Fruit fly (Drosophila melanogaster) whole organism, prepupa: ENCODE measurements around the gene papi.

ENCODE experiments used
- CG10631 ChIP-seq: fragments of 200-800 bp; sonication (Bioruptor generic); optimal IDR thresholded peaks from 2 replicates; lab custom pipeline; 2016; ENCODE audit warnings: missing biosample characterization, missing genetic modification characterization
- CG10669 ChIP-seq: fragments of 200-800 bp; sonication (Bioruptor generic); optimal IDR thresholded peaks from 3 replicates; lab custom pipeline; 2018; ENCODE audit warnings: missing biosample characterization, mild to moderate bottlenecking, missing genetic modification characterization, moderate library complexity
- CG11762 ChIP-seq: fragments of 200-800 bp; sonication (Bioruptor generic); optimal IDR thresholded peaks from 3 replicates; lab custom pipeline; 2016; ENCODE audit warnings: missing biosample characterization, missing genetic modification characterization; ENCODE audit not compliant: insufficient read depth
- CG11902 ChIP-seq: fragments of 200-800 bp; sonication (Bioruptor generic); optimal IDR thresholded peaks from 3 replicates; lab custom pipeline; 2016; ENCODE audit warnings: missing biosample characterization, missing genetic modification characterization
- CG15336 ChIP-seq: fragments of 200-800 bp; sonication (Bioruptor generic); IDR thresholded peaks from 2 replicates; pipeline ENCODE4 v1.3.6; 2022; ENCODE audit warnings: missing biosample characterization, missing genetic modification characterization
- CG1621 ChIP-seq: fragments of 200-800 bp; sonication (Bioruptor generic); optimal IDR thresholded peaks from 3 replicates; lab custom pipeline; 2018; ENCODE audit warnings: missing biosample characterization, mild to moderate bottlenecking, missing genetic modification characterization
- CG3032 ChIP-seq: fragments of 200-800 bp; optimal IDR thresholded peaks from 2 replicates; lab custom pipeline; 2019; ENCODE audit warnings: missing biosample characterization, mild to moderate bottlenecking, missing genetic modification characterization, moderate library complexity
- CG31627 ChIP-seq: fragments of 200-800 bp; sonication (Bioruptor generic); optimal IDR thresholded peaks from 3 replicates; lab custom pipeline; 2016; ENCODE audit warnings: missing biosample characterization, missing genetic modification characterization
- CG32006 ChIP-seq: fragments of 200-800 bp; sonication (Bioruptor generic); optimal IDR thresholded peaks from 3 replicates; lab custom pipeline; 2017; ENCODE audit warnings: missing biosample characterization, mild to moderate bottlenecking, missing genetic modification characterization
- CG34406 ChIP-seq: fragments of 200-800 bp; sonication (Bioruptor generic); optimal IDR thresholded peaks from 3 replicates; lab custom pipeline; 2016; ENCODE audit warnings: missing biosample characterization, missing genetic modification characterization
- CG4318 ChIP-seq: fragments of 200-800 bp; sonication (Bioruptor generic); optimal IDR thresholded peaks from 3 replicates; lab custom pipeline; 2017; ENCODE audit warnings: missing biosample characterization, mild to moderate bottlenecking, missing genetic modification characterization
- CG6276 ChIP-seq: fragments of 200-800 bp; sonication (Bioruptor generic); optimal IDR thresholded peaks from 2 replicates; lab custom pipeline; 2017; ENCODE audit warnings: missing biosample characterization, mild to moderate bottlenecking, missing genetic modification characterization
- CG6792 ChIP-seq: fragments of 200-800 bp; sonication (Bioruptor generic); optimal IDR thresholded peaks from 3 replicates; lab custom pipeline; 2016; ENCODE audit warnings: missing biosample characterization, missing genetic modification characterization
- CG6808 ChIP-seq: fragments of 200-800 bp; sonication (Bioruptor generic); optimal IDR thresholded peaks from 3 replicates; lab custom pipeline; 2017; ENCODE audit warnings: missing biosample characterization, missing genetic modification characterization, mild to moderate bottlenecking, moderate library complexity, missing genetic modification reagents
- CG7368 ChIP-seq: fragments of 200-800 bp; sonication (Bioruptor generic); optimal IDR thresholded peaks from 3 replicates; lab custom pipeline; 2016; ENCODE audit warnings: missing biosample characterization, missing genetic modification characterization
- CG8319 ChIP-seq: fragments of 200-800 bp; sonication (Bioruptor generic); optimal IDR thresholded peaks from 3 replicates; lab custom pipeline; 2016; ENCODE audit warnings: missing biosample characterization, missing genetic modification characterization
- Eip75B ChIP-seq: fragments of 200-800 bp; sonication (Bioruptor generic); optimal IDR thresholded peaks from 3 replicates; lab custom pipeline; 2016; ENCODE audit warnings: missing biosample characterization, missing genetic modification characterization
- Eip78C ChIP-seq: fragments of 200-800 bp; sonication (Bioruptor generic); peaks from one replicate; lab custom pipeline; 2016; ENCODE audit warnings: missing biosample characterization, missing genetic modification characterization
- Ets21C ChIP-seq: fragments of 200-800 bp; sonication (Bioruptor generic); optimal IDR thresholded peaks from 3 replicates; lab custom pipeline; 2016; ENCODE audit warnings: missing biosample characterization, missing genetic modification characterization
- Ets96B ChIP-seq: fragments of 200-800 bp; optimal IDR thresholded peaks from 2 replicates; lab custom pipeline; 2019; ENCODE audit warnings: missing biosample characterization, mild to moderate bottlenecking, missing genetic modification characterization, moderate library complexity
- Gug ChIP-seq: fragments of 200-800 bp; sonication (Bioruptor generic); IDR thresholded peaks from 2 replicates; pipeline ENCODE4 v1.3.6; 2022; ENCODE audit warnings: missing biosample characterization, missing genetic modification characterization
- Hr39 ChIP-seq: fragments of 200-800 bp; sonication (Bioruptor generic); optimal IDR thresholded peaks from 2 replicates; lab custom pipeline; 2016; ENCODE audit warnings: missing biosample characterization, missing genetic modification characterization
- Hr4 ChIP-seq: fragments of 200-800 bp; sonication (Bioruptor generic); optimal IDR thresholded peaks from 3 replicates; lab custom pipeline; 2016; ENCODE audit warnings: missing biosample characterization, missing genetic modification characterization
- Lpt ChIP-seq: fragments of 200-800 bp; sonication (Bioruptor generic); optimal IDR thresholded peaks from 3 replicates; lab custom pipeline; 2016; ENCODE audit warnings: missing biosample characterization, missing genetic modification characterization
- Met ChIP-seq: fragments of 200-800 bp; sonication (Bioruptor generic); optimal IDR thresholded peaks from 3 replicates; lab custom pipeline; 2016; ENCODE audit warnings: missing biosample characterization, missing genetic modification characterization
- Sox14 ChIP-seq: fragments of 200-800 bp; sonication (Bioruptor generic); optimal IDR thresholded peaks from 3 replicates; lab custom pipeline; 2016; ENCODE audit warnings: missing biosample characterization, missing genetic modification characterization
- Sox15 ChIP-seq: fragments of 200-800 bp; sonication (Bioruptor generic); optimal IDR thresholded peaks from 3 replicates; lab custom pipeline; 2016; ENCODE audit warnings: missing biosample characterization, missing genetic modification characterization
- achi ChIP-seq: fragments of 200-800 bp; sonication (Bioruptor generic); optimal IDR thresholded peaks from 3 replicates; lab custom pipeline; 2016; ENCODE audit warnings: missing biosample characterization, missing genetic modification characterization
- acj6 ChIP-seq: fragments of 200-800 bp; sonication (Bioruptor generic); optimal IDR thresholded peaks from 3 replicates; lab custom pipeline; 2016; ENCODE audit warnings: missing biosample characterization, missing genetic modification characterization
- dac ChIP-seq: fragments of 200-800 bp; sonication (Bioruptor generic); optimal IDR thresholded peaks from 2 replicates; lab custom pipeline; 2017; ENCODE audit warnings: missing biosample characterization, mild to moderate bottlenecking, missing genetic modification characterization
- dsx ChIP-seq: fragments of 200-800 bp; optimal IDR thresholded peaks from 3 replicates; lab custom pipeline; 2019; ENCODE audit warnings: missing biosample characterization, mild to moderate bottlenecking, missing genetic modification characterization, moderate library complexity; ENCODE audit not compliant: poor library complexity, severe bottlenecking
- esn ChIP-seq: fragments of 200-800 bp; sonication (Bioruptor generic); optimal IDR thresholded peaks from 2 replicates; lab custom pipeline; 2016; ENCODE audit warnings: missing biosample characterization, mild to moderate bottlenecking, missing genetic modification characterization, moderate library complexity
- fd85E ChIP-seq: fragments of 200-800 bp; sonication (Bioruptor generic); optimal IDR thresholded peaks from 3 replicates; lab custom pipeline; 2016; ENCODE audit warnings: missing biosample characterization, missing genetic modification characterization
- lz ChIP-seq: fragments of 200-800 bp; sonication (Bioruptor generic); optimal IDR thresholded peaks from 3 replicates; lab custom pipeline; 2016; ENCODE audit warnings: missing biosample characterization, missing genetic modification characterization
- net ChIP-seq: fragments of 200-800 bp; sonication (Bioruptor generic); optimal IDR thresholded peaks from 3 replicates; lab custom pipeline; 2016; ENCODE audit warnings: missing biosample characterization, missing genetic modification characterization
- pdm3 ChIP-seq: fragments of 200-800 bp; sonication (Bioruptor generic); optimal IDR thresholded peaks from 3 replicates; lab custom pipeline; 2016; ENCODE audit warnings: missing biosample characterization, missing genetic modification characterization
- salr ChIP-seq, 2 experiments: fragments of 200-800 bp; sonication (Bioruptor generic); optimal IDR thresholded peaks; 3 replicates each; lab custom pipeline; 2016 to 2018; ENCODE audit warnings: missing biosample characterization in 2 of 2, missing genetic modification characterization in 2 of 2, mild to moderate bottlenecking in 1 of 2
- spab ChIP-seq: fragments of 200-800 bp; sonication (Bioruptor generic); optimal IDR thresholded peaks from 2 replicates; lab custom pipeline; 2017; ENCODE audit warnings: missing biosample characterization, mild to moderate bottlenecking, missing genetic modification characterization, missing genetic modification reagents
- svp ChIP-seq: fragments of 200-800 bp; sonication (Bioruptor generic); peaks from one replicate; lab custom pipeline; 2016; ENCODE audit warnings: missing biosample characterization, missing genetic modification characterization
- vri ChIP-seq: fragments of 200-800 bp; sonication (Bioruptor generic); optimal IDR thresholded peaks from 3 replicates; lab custom pipeline; 2016; ENCODE audit warnings: missing biosample characterization, mild to moderate bottlenecking, missing genetic modification characterization

Gene papi

dm6 chr2L:2189100-2189499 lies 31.4 kb upstream of the papi start (continued):
- TF ChIP-seq esn (peak; percentile 88), achi (GFP tag; lab: Kevin White, UChicago) (peak; percentile 77), CG6276 (peak; percentile 68), CG6792 (GFP tag; lab: Kevin White, UChicago) (peak; percentile 78), Sox15 (GFP tag; lab: Kevin White, UChicago) (peak; percentile 63), CG8319 (GFP tag; lab: Kevin White, UChicago) (peak; percentile 60), pdm3 (GFP tag; lab: Kevin White, UChicago) (peak; percentile 70), Sox14 (GFP tag; lab: Kevin White, UChicago) (peak; percentile 81), net (peak; percentile 69), lz (GFP tag; lab: Kevin White, UChicago) (peak; percentile 88), CG4318 (GFP tag; lab: Kevin White, UChicago) (peak; percentile 42), CG31627 (GFP tag; lab: Kevin White, UChicago) (peak; percentile 90), Met (peak; percentile 90), fd85E (no peak), Gug (GFP tag; lab: Robert Waterston, UW) (no peak), svp (GFP tag; lab: Kevin White, UChicago) (peak; percentile 92), vri (GFP tag; lab: Kevin White, UChicago) (peak; percentile 60), dsx (GFP tag; lab: Kevin White, UChicago) (peak; percentile 35), Hr4 (GFP tag; lab: Kevin White, UChicago) (peak; percentile 53), acj6 (GFP tag; lab: Kevin White, UChicago) (peak; percentile 76), CG10669 (GFP tag; lab: Kevin White, UChicago) (peak; percentile 53), CG3032 (tag; lab: Kevin White, UChicago) (peak; percentile 13), CG11902 (GFP tag; lab: Kevin White, UChicago) (peak; percentile 66)

- TF ChIP-seq CG1621 (tag; lab: Kevin White, UChicago) = no peak
- peak; percentile 84 for TF ChIP-seq svp (GFP tag; lab: Kevin White, UChicago)
- no peak for TF ChIP-seq vri (GFP tag; lab: Kevin White, UChicago)
- TF ChIP-seq Eip78C (GFP tag; lab: Kevin White, UChicago) = peak; percentile 33
- no peak for TF ChIP-seq Eip75B (GFP tag; lab: Kevin White, UChicago)
- peak; percentile 43 for TF ChIP-seq Sox14 (GFP tag; lab: Kevin White, UChicago)
Measured at dm6 chr2L:2190684-2191083, 29.9 kb upstream of the papi start.

- TF ChIP-seq CG4318 (GFP tag; lab: Kevin White, UChicago) (no peak), net (no peak)
Measured at dm6 chr2L:2191404-2191803, 29.1 kb upstream of the papi start.

- TF ChIP-seq Sox14 (GFP tag; lab: Kevin White, UChicago) (peak; percentile 75), CG1621 (tag; lab: Kevin White, UChicago) (peak; percentile 1), salr (GFP tag; optimal IDR thresholded peaks at IDR 0.05; lab: Kevin White, UChicago) (no peak)
Measured at dm6 chr2L:2192123-2192601, 28.4 kb upstream of the papi start, which contains the start of gene CG10874. Gene CG10874 (minus strand): TSS chr2L:2192386.

- TF ChIP-seq CG8319 (GFP tag; lab: Kevin White, UChicago) (peak; percentile 56), CG32006 (GFP tag; lab: Kevin White, UChicago) (peak; percentile 56), fd85E (no peak), CG11762 (GFP tag; lab: Kevin White, UChicago) (no peak), CG34406 (GFP tag; lab: Kevin White, UChicago) (peak; percentile 26), Ets21C (GFP tag; lab: Kevin White, UChicago) (peak; percentile 20), Sox14 (GFP tag; lab: Kevin White, UChicago) (peak; percentile 79), Ets96B (tag; lab: Kevin White, UChicago) (peak; percentile 52), Met (peak; percentile 61), spab (GFP tag; lab: Kevin White, UChicago) (peak; percentile 25), CG10669 (GFP tag; lab: Kevin White, UChicago) (peak; percentile 2), Eip75B (GFP tag; lab: Kevin White, UChicago) (peak; percentile 63), Lpt (GFP tag; lab: Kevin White, UChicago) (peak; percentile 72), CG7368 (GFP tag; lab: Kevin White, UChicago) (peak; percentile 56), Hr39 (GFP tag; lab: Kevin White, UChicago) (no peak), pdm3 (GFP tag; lab: Kevin White, UChicago) (peak; percentile 26), CG31627 (GFP tag; lab: Kevin White, UChicago) (no peak), CG15336 (no peak), svp (GFP tag; lab: Kevin White, UChicago) (peak; percentile 89), Gug (GFP tag; lab: Robert Waterston, UW) (no peak), CG6808 (GFP tag; lab: Kevin White, UChicago) (peak; percentile 50), achi (GFP tag; lab: Kevin White, UChicago) (peak; percentile 12), dac (GFP tag; lab: Kevin White, UChicago) (no peak), esn (peak; percentile 25), CG6792 (GFP tag; lab: Kevin White, UChicago) (peak; percentile 12), Eip78C (GFP tag; lab: Kevin White, UChicago) (no peak), CG10631 (GFP tag; lab: Kevin White, UChicago) (no peak), Hr4 (GFP tag; lab: Kevin White, UChicago) (no peak)
Measured at dm6 chr2L:2193357-2193780, 27.2 kb upstream of the papi start.
